Worm (Caenorhabditis elegans) whole organism, mixed stage, embryonic: ENCODE results near the gene crb-1.

Source experiments
- bed-3 ChIP-seq: fragments of 200-800 bp; sonication (Bioruptor generic); optimal IDR thresholded peaks from 3 replicates; lab custom pipeline; 2018; ENCODE audit warnings: mild to moderate bottlenecking, missing genetic modification characterization, moderate library complexity, missing compliant biosample characterization
- blmp-1 ChIP-seq: fragments of 150-350 bp; optimal IDR thresholded peaks from 2 replicates; lab custom pipeline; 2014; ENCODE audit warnings: missing biosample characterization, missing genetic modification characterization
- ceh-39 ChIP-seq: fragments of 150-350 bp; optimal IDR thresholded peaks from 2 replicates; lab custom pipeline; 2014; ENCODE audit warnings: missing biosample characterization, missing genetic modification characterization
- ceh-43 ChIP-seq: fragments of 200-800 bp; sonication (Bioruptor generic); optimal IDR thresholded peaks from 2 replicates; lab custom pipeline; 2018; ENCODE audit warnings: mild to moderate bottlenecking, missing genetic modification characterization, moderate library complexity, missing compliant biosample characterization
- ceh-83 ChIP-seq: fragments of 200-800 bp; sonication (Bioruptor generic); optimal IDR thresholded peaks from 2 replicates; lab custom pipeline; 2018; ENCODE audit warnings: mild to moderate bottlenecking, missing genetic modification characterization, missing compliant biosample characterization
- ces-1 ChIP-seq: fragments of 150-350 bp; optimal IDR thresholded peaks from 2 replicates; lab custom pipeline; 2014; ENCODE audit warnings: missing biosample characterization, missing genetic modification reagents, missing genetic modification characterization
- cnd-1 ChIP-seq: fragments of 200-800 bp; sonication (Bioruptor generic); optimal IDR thresholded peaks from 2 replicates; lab custom pipeline; 2018; ENCODE audit warnings: mild to moderate bottlenecking, missing genetic modification characterization, missing compliant biosample characterization
- drap-1 ChIP-seq: fragments of 200-800 bp; sonication (Bioruptor generic); optimal IDR thresholded peaks from 3 replicates; lab custom pipeline; 2018; ENCODE audit warnings: mild to moderate bottlenecking, missing genetic modification characterization, missing compliant biosample characterization
- elt-1 ChIP-seq: sonication (generic microtip); optimal IDR thresholded peaks from 2 replicates; lab custom pipeline; 2017; ENCODE audit warnings: missing genetic modification characterization, mild to moderate bottlenecking, missing compliant biosample characterization, antibody characterized with exemption, moderate library complexity, borderline replicate concordance; ENCODE audit not compliant: insufficient read depth
- elt-3 ChIP-seq: fragments of 150-350 bp; optimal IDR thresholded peaks from 2 replicates; lab custom pipeline; 2014; ENCODE audit warnings: missing biosample characterization, missing genetic modification characterization
- flh-1 ChIP-seq: fragments of 200-800 bp; sonication (Bioruptor generic); optimal IDR thresholded peaks from 2 replicates; lab custom pipeline; 2018; ENCODE audit warnings: mild to moderate bottlenecking, missing genetic modification characterization, moderate library complexity, missing compliant biosample characterization
- ham-2 ChIP-seq: fragments of 200-800 bp; sonication (Bioruptor generic); optimal IDR thresholded peaks from 2 replicates; lab custom pipeline; 2018; ENCODE audit warnings: mild to moderate bottlenecking, missing genetic modification characterization, missing compliant biosample characterization
- lin-13 ChIP-seq: fragments of 150-350 bp; optimal IDR thresholded peaks from 2 replicates; lab custom pipeline; 2014; ENCODE audit warnings: missing biosample characterization, missing genetic modification characterization
- lin-32 ChIP-seq: fragments of 200-800 bp; sonication (Bioruptor generic); optimal IDR thresholded peaks from 2 replicates; lab custom pipeline; 2018; ENCODE audit warnings: mild to moderate bottlenecking, missing genetic modification characterization, missing compliant biosample characterization
- lsy-2 ChIP-seq: fragments of 150-350 bp; optimal IDR thresholded peaks from 2 replicates; lab custom pipeline; 2014; ENCODE audit warnings: missing biosample characterization, missing genetic modification characterization
- mab-5 ChIP-seq: fragments of 150-350 bp; optimal IDR thresholded peaks from 2 replicates; lab custom pipeline; 2014; ENCODE audit warnings: missing biosample characterization, missing genetic modification characterization
- mep-1 ChIP-seq: fragments of 150-350 bp; optimal IDR thresholded peaks from 2 replicates; lab custom pipeline; 2017; ENCODE audit warnings: missing biosample characterization, missing genetic modification reagents, missing genetic modification characterization, inconsistent platforms
- nhr-12 ChIP-seq: fragments of 150-350 bp; optimal IDR thresholded peaks from 2 replicates; lab custom pipeline; 2014; ENCODE audit warnings: missing biosample characterization, missing genetic modification characterization
- nhr-2 ChIP-seq: fragments of 150-350 bp; optimal IDR thresholded peaks from 2 replicates; lab custom pipeline; 2014; ENCODE audit warnings: missing biosample characterization, missing genetic modification characterization
- nhr-237 ChIP-seq: fragments of 150-350 bp; optimal IDR thresholded peaks from 2 replicates; lab custom pipeline; 2014; ENCODE audit warnings: missing biosample characterization, missing genetic modification characterization
- nhr-76 ChIP-seq: sonication (generic microtip); optimal IDR thresholded peaks from 2 replicates; lab custom pipeline; 2017; ENCODE audit warnings: missing biosample characterization, missing genetic modification characterization
- pha-4 ChIP-seq: fragments of 150-350 bp; optimal IDR thresholded peaks from 2 replicates; lab custom pipeline; 2018; ENCODE audit warnings: missing biosample characterization, missing genetic modification reagents, missing genetic modification characterization
- sem-2 ChIP-seq: fragments of 200-800 bp; sonication (Bioruptor generic); optimal IDR thresholded peaks from 2 replicates; lab custom pipeline; 2018; ENCODE audit warnings: mild to moderate bottlenecking, missing genetic modification characterization, missing compliant biosample characterization
- snpc-4 ChIP-seq: fragments of 150-350 bp; optimal IDR thresholded peaks from 2 replicates; lab custom pipeline; 2014; ENCODE audit warnings: missing biosample characterization, missing genetic modification characterization
- sptf-1 ChIP-seq: sonication (generic microtip); optimal IDR thresholded peaks from 2 replicates; lab custom pipeline; 2017; ENCODE audit warnings: mild to moderate bottlenecking, missing genetic modification characterization, moderate library complexity, missing compliant biosample characterization
- tbx-8 ChIP-seq: fragments of 200-800 bp; sonication (Bioruptor generic); optimal IDR thresholded peaks from 2 replicates; lab custom pipeline; 2018; ENCODE audit warnings: mild to moderate bottlenecking, missing genetic modification characterization, moderate library complexity, missing compliant biosample characterization
- unc-120 ChIP-seq: sonication (generic microtip); optimal IDR thresholded peaks from 2 replicates; lab custom pipeline; 2017; ENCODE audit warnings: missing genetic modification characterization, missing compliant biosample characterization; ENCODE audit not compliant: poor library complexity, severe bottlenecking
- unc-39 ChIP-seq: fragments of 150-350 bp; optimal IDR thresholded peaks from 2 replicates; lab custom pipeline; 2014; ENCODE audit warnings: missing biosample characterization, missing genetic modification characterization
- unc-62 ChIP-seq: fragments of 150-350 bp; optimal IDR thresholded peaks from 2 replicates; lab custom pipeline; 2014; ENCODE audit warnings: missing biosample characterization, missing genetic modification reagents, missing genetic modification characterization
- zip-8 ChIP-seq: fragments of 150-350 bp; optimal IDR thresholded peaks from 2 replicates; lab custom pipeline; 2014; ENCODE audit warnings: missing biosample characterization, missing genetic modification characterization
- ztf-11 ChIP-seq: fragments of 150-350 bp; optimal IDR thresholded peaks from 2 replicates; lab custom pipeline; 2014; ENCODE audit warnings: missing biosample characterization, missing genetic modification characterization

crb-1 gene

DNA sequence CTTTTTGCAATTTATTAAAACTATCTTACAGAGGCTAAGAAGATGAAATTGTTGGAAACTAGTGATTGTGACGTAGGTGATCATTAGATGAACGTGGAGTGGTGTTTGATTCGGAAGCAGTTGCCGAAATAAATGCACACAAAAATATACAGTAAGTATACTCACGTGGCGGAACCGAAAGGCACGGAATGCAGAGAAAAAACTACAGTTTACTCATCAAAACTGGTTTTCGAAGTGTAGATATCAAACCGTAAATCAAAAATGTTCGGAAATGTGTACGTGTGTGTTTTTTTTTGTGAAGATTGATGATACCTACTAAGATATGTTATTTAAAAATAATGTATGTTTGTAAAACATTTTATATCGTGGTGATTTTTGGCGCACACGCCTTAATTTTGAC lies 12.9 kb upstream of the crb-1 start:
- no peak for TF ChIP-seq unc-62
- TF ChIP-seq pha-4 (tag; lab: Kevin White, UChicago), result no peak
- TF ChIP-seq elt-1 (tag; lab: Kevin White, UChicago), result no peak
- TF ChIP-seq nhr-237 (tag; lab: Kevin White, UChicago), result no peak
- TF ChIP-seq lin-13, result no peak
- no peak for TF ChIP-seq nhr-12 (tag; lab: Kevin White, UChicago)
- no peak for TF ChIP-seq ham-2
- no peak for TF ChIP-seq lsy-2 (tag; lab: Kevin White, UChicago)
- no peak for TF ChIP-seq ces-1
- TF ChIP-seq lin-32 (GFP tag; lab: Kevin White, UChicago), result no peak
- no peak for TF ChIP-seq cnd-1 (tag; lab: Kevin White, UChicago)
- no peak for TF ChIP-seq unc-120 (tag; lab: Kevin White, UChicago)
- TF ChIP-seq drap-1 (GFP tag; lab: Kevin White, UChicago), result no peak

DNA sequence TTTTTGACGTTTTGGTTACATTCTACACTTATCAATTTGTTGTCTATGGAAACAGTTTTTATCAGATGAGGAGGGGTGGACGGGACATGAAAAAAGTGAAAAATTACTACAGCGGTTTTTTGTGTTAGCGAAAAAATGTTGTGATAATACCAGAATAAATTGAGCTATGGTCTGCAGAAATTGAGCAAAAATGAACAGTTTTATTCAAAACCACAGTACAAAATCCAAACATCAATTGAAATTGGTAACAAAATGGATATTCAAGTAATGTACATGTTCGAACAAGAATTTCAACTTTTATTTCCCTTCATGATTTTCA lies 10.7 kb upstream of the crb-1 start:
- TF ChIP-seq snpc-4 (no peak), flh-1 (GFP tag; lab: Kevin White, UChicago) (no peak), blmp-1 (tag; lab: Kevin White, UChicago) (no peak), elt-3 (no peak), lsy-2 (tag; lab: Kevin White, UChicago) (no peak), nhr-76 (tag; lab: Kevin White, UChicago) (no peak), zip-8 (tag; lab: Kevin White, UChicago) (no peak), mep-1 (tag; lab: Kevin White, UChicago) (no peak), drap-1 (GFP tag; lab: Kevin White, UChicago) (no peak), pha-4 (tag; lab: Kevin White, UChicago) (no peak), lin-32 (GFP tag; lab: Kevin White, UChicago) (no peak)

ce11 chrX:17423894-17424594 lies 10.2 kb upstream of the crb-1 start:
- TF ChIP-seq bed-3 (GFP tag; lab: Kevin White, UChicago), result no peak
- no peak for TF ChIP-seq sem-2 (GFP tag; lab: Kevin White, UChicago)
- no peak for TF ChIP-seq ztf-11 (tag; lab: Kevin White, UChicago)
- no peak for TF ChIP-seq lsy-2 (tag; lab: Kevin White, UChicago)
- TF ChIP-seq ceh-43, result no peak
- no peak for TF ChIP-seq elt-1 (tag; lab: Kevin White, UChicago)
- no peak for TF ChIP-seq elt-3
- TF ChIP-seq nhr-76 (tag; lab: Kevin White, UChicago), result no peak
- TF ChIP-seq ceh-83 (GFP tag; lab: Kevin White, UChicago), result no peak
- no peak for TF ChIP-seq blmp-1 (tag; lab: Kevin White, UChicago)
- TF ChIP-seq nhr-2, result no peak
- no peak for TF ChIP-seq ces-1
- no peak for TF ChIP-seq snpc-4
- no peak for TF ChIP-seq tbx-8 (GFP tag; lab: Kevin White, UChicago)
- TF ChIP-seq unc-120 (tag; lab: Kevin White, UChicago), result no peak
- TF ChIP-seq sptf-1, result no peak
- TF ChIP-seq lin-32 (GFP tag; lab: Kevin White, UChicago), result no peak
- TF ChIP-seq mab-5 (tag; lab: Kevin White, UChicago), result no peak
- no peak for TF ChIP-seq lin-13
- TF ChIP-seq cnd-1 (tag; lab: Kevin White, UChicago), result no peak
- TF ChIP-seq, all 35 proteins: peak for 0

DNA sequence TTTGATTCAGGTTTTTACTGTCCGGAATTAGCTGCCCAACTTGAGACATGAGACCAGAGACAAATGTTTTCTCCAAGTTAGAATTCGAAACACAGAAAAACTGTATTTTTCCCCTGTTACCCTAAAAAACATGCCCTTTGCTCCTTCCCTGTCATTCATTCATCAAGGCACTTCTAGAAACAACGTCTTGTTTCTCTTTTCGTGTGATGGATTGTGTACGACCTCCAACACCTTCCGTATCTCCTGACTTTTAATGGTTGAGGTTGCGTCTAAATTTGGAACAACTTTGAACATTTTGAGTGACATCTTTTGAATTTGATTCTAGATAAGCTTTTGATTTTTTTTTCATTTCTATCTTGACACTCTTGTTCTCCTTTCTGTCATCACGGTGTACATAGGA lies 8.8 kb upstream of the crb-1 start:
- TF ChIP-seq lsy-2 (tag; lab: Kevin White, UChicago) (no peak), nhr-237 (tag; lab: Kevin White, UChicago) (no peak), flh-1 (GFP tag; lab: Kevin White, UChicago) (no peak), mep-1 (tag; lab: Kevin White, UChicago) (no peak), unc-39 (tag; lab: Kevin White, UChicago) (no peak), elt-3 (no peak), ztf-11 (tag; lab: Kevin White, UChicago) (no peak), snpc-4 (no peak), elt-1 (tag; lab: Kevin White, UChicago) (no peak), cnd-1 (tag; lab: Kevin White, UChicago) (no peak), ceh-39 (tag; lab: Kevin White, UChicago) (no peak), sptf-1 (no peak), lin-32 (GFP tag; lab: Kevin White, UChicago) (no peak), drap-1 (GFP tag; lab: Kevin White, UChicago) (no peak), nhr-2 (no peak), blmp-1 (tag; lab: Kevin White, UChicago) (no peak), sem-2 (GFP tag; lab: Kevin White, UChicago) (no peak)
